Worm (Caenorhabditis elegans): ENCODE results near the gene rev-3.

- TF ChIP-seq dsc-1 (tag; optimal IDR thresholded peaks at IDR 0.05) (no peak), isw-1 (GFP tag; IDR thresholded peaks at IDR 0.05) (no peak)
These were observed 32.9 kb downstream of the rev-3 start for ce11 chrIII:5757492-5758045.

Measured in whole organism, L1 larva.